Worm (Caenorhabditis elegans) whole organism, mixed stage, embryonic: Measurements from ENCODE around the gene vps-39.

Source experiments
- ces-1 ChIP-seq: fragments of 150-350 bp; optimal IDR thresholded peaks from 2 replicates; lab custom pipeline; 2014; ENCODE audit warnings: missing biosample characterization, missing genetic modification reagents, missing genetic modification characterization
- ham-2 ChIP-seq: fragments of 200-800 bp; sonication (Bioruptor generic); optimal IDR thresholded peaks from 2 replicates; lab custom pipeline; 2018; ENCODE audit warnings: mild to moderate bottlenecking, missing genetic modification characterization, missing compliant biosample characterization
- lin-32 ChIP-seq: fragments of 200-800 bp; sonication (Bioruptor generic); optimal IDR thresholded peaks from 2 replicates; lab custom pipeline; 2018; ENCODE audit warnings: mild to moderate bottlenecking, missing genetic modification characterization, missing compliant biosample characterization
- lsy-2 ChIP-seq: fragments of 150-350 bp; optimal IDR thresholded peaks from 2 replicates; lab custom pipeline; 2014; ENCODE audit warnings: missing biosample characterization, missing genetic modification characterization
- mls-2 ChIP-seq: sonication (generic microtip); optimal IDR thresholded peaks from 2 replicates; lab custom pipeline; 2016; ENCODE audit warnings: mild to moderate bottlenecking, missing genetic modification characterization, moderate library complexity, missing compliant biosample characterization
- unc-120 ChIP-seq: sonication (generic microtip); optimal IDR thresholded peaks from 2 replicates; lab custom pipeline; 2017; ENCODE audit warnings: missing genetic modification characterization, missing compliant biosample characterization; ENCODE audit not compliant: poor library complexity, severe bottlenecking
- unc-62 ChIP-seq: fragments of 150-350 bp; optimal IDR thresholded peaks from 2 replicates; lab custom pipeline; 2014; ENCODE audit warnings: missing biosample characterization, missing genetic modification reagents, missing genetic modification characterization

DNA sequence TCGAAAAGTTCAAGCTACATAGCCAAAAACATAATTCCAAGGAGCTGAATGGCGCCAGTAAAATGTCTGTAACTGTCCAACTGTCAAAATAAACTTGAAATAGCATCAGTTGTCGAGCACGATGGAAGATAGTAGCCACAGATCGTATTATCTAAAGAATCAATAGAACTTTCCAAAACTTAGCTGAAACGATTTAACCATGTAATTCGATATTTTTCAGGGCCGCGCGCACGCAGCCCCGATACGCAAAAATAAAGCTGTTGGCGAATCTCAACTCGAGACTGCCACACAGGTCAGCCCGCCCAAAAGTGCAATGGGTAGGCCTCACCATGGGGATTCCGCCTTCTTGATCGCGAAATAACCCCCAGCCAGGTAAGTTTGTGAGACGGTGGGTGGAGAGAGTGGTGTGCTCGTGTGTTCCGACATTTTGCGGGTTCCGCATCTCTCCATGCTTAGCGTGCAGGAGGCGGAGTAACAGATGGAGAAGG, 9.9 kb downstream of the vps-39 start:
- no peak for TF ChIP-seq ces-1 (GFP tag; lab: Kevin White, UChicago)
- no peak for TF ChIP-seq lsy-2
- TF ChIP-seq mls-2 (tag; lab: Kevin White, UChicago) = no peak
- no peak for TF ChIP-seq unc-120
- no peak for TF ChIP-seq ham-2
- no peak for TF ChIP-seq unc-62 (GFP tag; lab: Kevin White, UChicago)
- no peak for TF ChIP-seq lin-32 (GFP tag; lab: Kevin White, UChicago)
